Fruit fly (Drosophila melanogaster): ENCODE data around the gene ph-d.

DNA sequence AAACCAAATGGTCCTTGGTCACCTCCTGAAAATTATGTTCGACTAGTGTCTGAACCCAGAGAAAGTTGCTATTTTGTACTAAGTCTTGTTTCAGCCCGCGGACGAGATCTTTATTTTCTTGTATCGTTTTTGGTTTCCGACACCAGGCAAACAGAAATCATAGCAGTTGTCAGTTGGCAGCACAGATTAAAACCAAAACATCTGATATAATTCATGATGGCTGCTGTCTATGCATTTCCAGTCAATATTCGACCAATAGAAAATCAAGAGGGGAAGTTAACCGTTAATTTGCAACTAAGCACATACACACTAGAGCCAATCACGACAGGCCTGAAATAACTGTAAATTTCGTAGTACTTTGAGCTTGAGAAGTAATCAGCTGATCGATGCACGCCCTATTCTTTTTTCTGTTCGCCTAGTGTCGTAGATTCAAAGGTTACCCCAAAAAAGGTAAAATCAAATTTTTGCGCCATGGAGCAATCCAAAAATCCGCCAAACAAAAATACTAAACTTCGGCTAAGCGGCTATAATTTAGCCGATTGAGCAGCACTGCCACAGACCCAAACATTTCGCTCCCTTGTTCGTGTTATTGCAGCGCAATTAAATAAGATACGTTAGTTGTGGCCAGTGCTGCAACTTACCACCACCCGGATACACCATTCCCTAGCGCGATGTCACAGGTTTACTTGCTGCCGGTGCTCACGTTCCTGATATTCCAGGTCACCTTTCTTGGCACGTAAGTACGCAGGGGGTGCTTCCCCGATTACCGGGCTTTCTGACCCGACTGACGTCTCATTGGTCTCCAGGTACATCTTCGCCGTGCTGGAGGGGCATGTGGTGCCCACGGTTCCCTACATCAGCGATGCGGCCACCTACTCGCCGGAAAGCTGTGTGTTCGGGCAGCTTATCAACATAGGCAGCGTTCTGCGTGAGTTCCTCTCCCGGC is 46.4 kb downstream of the ph-d start, which contains the start of gene CG4025:
- no peak for TF ChIP-seq CG16779 (tag; optimal IDR thresholded peaks at IDR 0.05)
- no peak for TF ChIP-seq topi (GFP tag; optimal IDR thresholded peaks at IDR 0.05)
- TF ChIP-seq CG6854 (GFP tag; optimal IDR thresholded peaks at IDR 0.05) = no peak
- no peak for TF ChIP-seq CG3919 (GFP tag; optimal IDR thresholded peaks at IDR 0.05)
- no peak for TF ChIP-seq dac (GFP tag; optimal IDR thresholded peaks at IDR 0.05)

All from whole organism, prepupa.